Fruit fly (Drosophila melanogaster) whole organism, embryonic: ENCODE data around the gene fkh.

Experiments used
- ATbp ChIP-seq: fragments of 200-800 bp; sonication (Bioruptor generic); optimal IDR thresholded peaks from 2 replicates; lab custom pipeline; 2017; ENCODE audit warnings: missing biosample characterization, mild to moderate bottlenecking, missing genetic modification characterization, missing genetic modification reagents
- CG18599 ChIP-seq: fragments of 200-800 bp; sonication (Bioruptor generic); optimal IDR thresholded peaks from 3 replicates; lab custom pipeline; 2017; ENCODE audit warnings: missing biosample characterization, missing genetic modification characterization, mild to moderate bottlenecking, moderate library complexity, missing genetic modification reagents
- Meics ChIP-seq: fragments of 200-800 bp; sonication (Bioruptor generic); optimal IDR thresholded peaks from 2 replicates; lab custom pipeline; 2017; ENCODE audit warnings: missing biosample characterization, mild to moderate bottlenecking, missing genetic modification characterization
- Rfx ChIP-seq: fragments of 200-800 bp; sonication (Bioruptor generic); IDR thresholded peaks from 2 replicates; pipeline ENCODE4 v1.3.6; 2022; ENCODE audit warnings: missing biosample characterization, missing genetic modification characterization
- dmrt99B ChIP-seq: fragments of 200-800 bp; sonication (Bioruptor generic); optimal IDR thresholded peaks from 2 replicates; lab custom pipeline; 2018; ENCODE audit warnings: missing biosample characterization, mild to moderate bottlenecking, missing genetic modification characterization, moderate library complexity
- fd3F ChIP-seq: fragments of 200-800 bp; sonication (Bioruptor generic); optimal IDR thresholded peaks from 2 replicates; lab custom pipeline; 2018; ENCODE audit warnings: missing biosample characterization, mild to moderate bottlenecking, missing genetic modification characterization, moderate library complexity
- sima ChIP-seq: fragments of 200-800 bp; sonication (Bioruptor generic); optimal IDR thresholded peaks from 2 replicates; lab custom pipeline; 2016; ENCODE audit warnings: missing biosample characterization, missing genetic modification characterization

DNA sequence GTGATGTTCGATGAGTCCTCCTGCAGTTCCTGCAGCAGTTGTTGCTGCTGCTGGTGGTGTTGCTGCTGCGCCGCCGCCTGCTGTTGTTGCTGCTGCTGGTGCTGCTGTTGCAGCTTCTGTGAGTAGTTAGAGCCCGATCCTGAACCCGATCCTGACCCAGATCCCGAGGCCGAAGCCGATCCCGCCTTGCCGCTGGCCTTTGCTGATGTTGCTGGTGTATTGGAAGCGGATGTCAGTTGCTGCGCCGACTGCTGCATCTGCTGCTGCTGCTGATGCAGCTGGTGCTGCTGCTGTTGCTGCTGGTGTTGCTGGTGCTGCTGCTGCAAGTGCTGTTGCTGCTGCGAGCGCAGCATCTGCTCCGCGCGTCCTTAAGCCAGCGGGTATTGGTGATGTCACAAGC is 2.4 kb downstream of the fkh start:
- TF ChIP-seq fd3F (no peak), dmrt99B (tag; lab: Kevin White, UChicago) (no peak), CG18599 (GFP tag; lab: Kevin White, UChicago) (no peak), Rfx (GFP tag; lab: Robert Waterston, UW) (no peak), Meics (GFP tag; lab: Kevin White, UChicago) (no peak), sima (GFP tag; lab: Kevin White, UChicago) (no peak), ATbp (no peak)
